Fruit fly (Drosophila melanogaster) whole organism, embryonic: ENCODE data around the gene sni.

Experiments used
- ATbp ChIP-seq: fragments of 200-800 bp; sonication (Bioruptor generic); optimal IDR thresholded peaks from 2 replicates; lab custom pipeline; 2017; ENCODE audit warnings: missing biosample characterization, mild to moderate bottlenecking, missing genetic modification characterization, missing genetic modification reagents
- Ada2b ChIP-seq: fragments of 200-800 bp; sonication (Bioruptor generic); IDR thresholded peaks from 2 replicates; pipeline ENCODE4 v1.3.6; 2022; ENCODE audit warnings: missing biosample characterization, missing genetic modification characterization
- CG10321 ChIP-seq: fragments of 200-800 bp; sonication (Bioruptor generic); IDR thresholded peaks from 2 replicates; pipeline ENCODE4 v1.3.6; 2022; ENCODE audit warnings: missing biosample characterization, missing genetic modification characterization
- CG12659 ChIP-seq: fragments of 200-800 bp; sonication (Bioruptor generic); optimal IDR thresholded peaks from 3 replicates; lab custom pipeline; 2017; ENCODE audit warnings: mild to moderate bottlenecking, missing biosample characterization, missing genetic modification reagents, missing genetic modification characterization
- CG15696 ChIP-seq: fragments of 200-800 bp; sonication (Bioruptor generic); optimal IDR thresholded peaks from 2 replicates; lab custom pipeline; 2019; ENCODE audit warnings: missing biosample characterization, mild to moderate bottlenecking, missing genetic modification characterization, moderate library complexity
- CG17612 ChIP-seq: fragments of 200-800 bp; sonication (Bioruptor generic); IDR thresholded peaks from 2 replicates; pipeline ENCODE4 v1.3.6; 2022; ENCODE audit warnings: missing biosample characterization, missing genetic modification characterization
- CG18262 ChIP-seq: fragments of 200-800 bp; optimal IDR thresholded peaks from 3 replicates; lab custom pipeline; 2019; ENCODE audit warnings: missing biosample characterization, mild to moderate bottlenecking, missing genetic modification characterization, moderate library complexity
- CG18476 ChIP-seq: fragments of 200-800 bp; sonication (Bioruptor generic); optimal IDR thresholded peaks from 2 replicates; lab custom pipeline; 2016; ENCODE audit warnings: missing biosample characterization, mild to moderate bottlenecking, missing genetic modification characterization
- CG33213 ChIP-seq: fragments of 200-800 bp; sonication (Bioruptor generic); optimal IDR thresholded peaks from 3 replicates; lab custom pipeline; 2016; ENCODE audit warnings: missing biosample characterization, missing genetic modification characterization
- CG34224 ChIP-seq: fragments of 200-800 bp; sonication (Bioruptor generic); IDR thresholded peaks from 3 replicates; pipeline ENCODE4 v1.3.6; 2022; ENCODE audit warnings: missing biosample characterization, missing genetic modification characterization; ENCODE audit not compliant: partially characterized antibody
- CG34422 ChIP-seq: fragments of 200-800 bp; sonication (Bioruptor generic); IDR thresholded peaks from 3 replicates; pipeline ENCODE4 v1.3.6; 2022; ENCODE audit warnings: missing biosample characterization, missing genetic modification characterization
- CG3726 ChIP-seq: fragments of 200-800 bp; sonication (Bioruptor generic); IDR thresholded peaks from 3 replicates; pipeline ENCODE4, ENCODE4 v1.3.6; 2022; ENCODE audit warnings: missing biosample characterization, missing genetic modification characterization
- CG4424 ChIP-seq: fragments of 200-800 bp; sonication (Bioruptor generic); optimal IDR thresholded peaks from 3 replicates; lab custom pipeline; 2016; ENCODE audit warnings: missing biosample characterization, missing genetic modification characterization
- CG6813 ChIP-seq: fragments of 200-800 bp; sonication (Bioruptor generic); optimal IDR thresholded peaks from 2 replicates; lab custom pipeline; 2017; ENCODE audit warnings: missing biosample characterization, missing genetic modification characterization, mild to moderate bottlenecking, moderate library complexity, missing genetic modification reagents
- CG8290 ChIP-seq, 3 experiments: fragments of 200-800 bp; sonication (Bioruptor generic); optimal IDR thresholded peaks; 2 replicates each; lab custom pipeline; 2016 to 2019; ENCODE audit warnings: missing biosample characterization in 3 of 3, missing genetic modification characterization in 3 of 3, mild to moderate bottlenecking in 2 of 3, moderate library complexity in 1 of 3
- CG9215 ChIP-seq: fragments of 200-800 bp; sonication (Bioruptor generic); IDR thresholded peaks from 2 replicates; pipeline ENCODE4 v1.3.6; 2022; ENCODE audit warnings: missing biosample characterization, missing genetic modification characterization
- CHES-1-like ChIP-seq: fragments of 200-800 bp; sonication (Bioruptor generic); optimal IDR thresholded peaks from 2 replicates; lab custom pipeline; 2016; ENCODE audit warnings: missing biosample characterization, missing genetic modification characterization
- Dref ChIP-seq: fragments of 200-800 bp; sonication (Bioruptor generic); IDR thresholded peaks from 2 replicates; pipeline ENCODE4 v1.3.6; 2022; ENCODE audit warnings: missing biosample characterization, missing genetic modification characterization
- HLH3B ChIP-seq: fragments of 200-800 bp; sonication (Bioruptor generic); IDR thresholded peaks from 2 replicates; pipeline ENCODE4 v1.3.6; 2022; ENCODE audit warnings: missing biosample characterization, missing genetic modification characterization
- Hmx ChIP-seq: fragments of 200-800 bp; sonication (Bioruptor generic); optimal IDR thresholded peaks from 2 replicates; lab custom pipeline; 2016; ENCODE audit warnings: missing biosample characterization, missing genetic modification characterization
- Nf-YC ChIP-seq: fragments of 200-800 bp; optimal IDR thresholded peaks from 3 replicates; lab custom pipeline; 2019; ENCODE audit warnings: missing biosample characterization, mild to moderate bottlenecking, missing genetic modification characterization, moderate library complexity
- Oli ChIP-seq: fragments of 200-800 bp; sonication (Bioruptor generic); optimal IDR thresholded peaks from 2 replicates; lab custom pipeline; 2018; ENCODE audit warnings: missing biosample characterization, mild to moderate bottlenecking, missing genetic modification characterization, moderate library complexity
- Opbp ChIP-seq: fragments of 200-800 bp; sonication (Bioruptor generic); IDR thresholded peaks from 3 replicates; pipeline ENCODE4 v1.3.6; 2022; ENCODE audit warnings: missing biosample characterization, missing genetic modification characterization; ENCODE audit not compliant: partially characterized antibody
- Pdp1 ChIP-seq, 2 experiments: fragments of 200-800 bp; sonication (Bioruptor generic); optimal IDR thresholded peaks; 3 replicates each; lab custom pipeline; 2016; ENCODE audit warnings: missing biosample characterization in 2 of 2, missing genetic modification characterization in 2 of 2, mild to moderate bottlenecking in 1 of 2, moderate library complexity in 1 of 2
- Scr ChIP-seq: fragments of 200-800 bp; sonication (Bioruptor generic); IDR thresholded peaks from 2 replicates; pipeline ENCODE4 v1.3.6; 2022; ENCODE audit warnings: missing biosample characterization, missing genetic modification characterization; ENCODE audit not compliant: partially characterized antibody
- Taf1 ChIP-seq: fragments of 200-800 bp; sonication (Bioruptor generic); IDR thresholded peaks from 2 replicates; pipeline ENCODE4 v1.3.6; 2022; ENCODE audit warnings: missing biosample characterization, missing genetic modification characterization
- YL-1 ChIP-seq: fragments of 200-800 bp; sonication (Bioruptor generic); optimal IDR thresholded peaks from 3 replicates; lab custom pipeline; 2017; ENCODE audit warnings: missing biosample characterization, mild to moderate bottlenecking, missing genetic modification characterization
- bab2 ChIP-seq: fragments of 200-800 bp; sonication (Bioruptor generic); optimal IDR thresholded peaks from 2 replicates; lab custom pipeline; 2016; ENCODE audit warnings: missing biosample characterization, missing genetic modification characterization
- bigmax ChIP-seq: fragments of 200-800 bp; sonication (Bioruptor generic); optimal IDR thresholded peaks from 2 replicates; lab custom pipeline; 2018; ENCODE audit warnings: missing biosample characterization, mild to moderate bottlenecking, missing genetic modification characterization
- bsh ChIP-seq, 2 experiments: fragments of 200-800 bp; sonication (Bioruptor generic); optimal IDR thresholded peaks; 2 replicates each; lab custom pipeline; 2017 to 2018; ENCODE audit warnings: mild to moderate bottlenecking in 2 of 2, missing biosample characterization in 2 of 2, missing genetic modification characterization in 2 of 2, moderate library complexity in 1 of 2
- cas ChIP-seq: fragments of 200-800 bp; sonication (Bioruptor generic); IDR thresholded peaks from 2 replicates; pipeline ENCODE4 v1.3.6; 2022; ENCODE audit warnings: missing biosample characterization, missing genetic modification characterization
- crp ChIP-seq, 2 experiments: fragments of 200-800 bp; sonication (Bioruptor generic); optimal IDR thresholded peaks; 2 replicates in 1 of 2; 3 replicates in 1 of 2; lab custom pipeline; 2017; ENCODE audit warnings: missing biosample characterization in 2 of 2, missing genetic modification characterization in 2 of 2, mild to moderate bottlenecking in 1 of 2, moderate library complexity in 1 of 2
- eve ChIP-seq, 2 experiments: fragments of >200 bp; optimal IDR thresholded peaks; 2 replicates each; lab custom pipeline; 2017; ENCODE audit warnings: missing biosample characterization in 2 of 2, missing genetic modification characterization in 2 of 2
- grn ChIP-seq: fragments of 200-800 bp; sonication (Bioruptor generic); optimal IDR thresholded peaks from 3 replicates; lab custom pipeline; 2017; ENCODE audit warnings: missing biosample characterization, missing genetic modification characterization
- jing ChIP-seq: fragments of 200-800 bp; sonication (Bioruptor generic); optimal IDR thresholded peaks from 2 replicates; lab custom pipeline; 2018; ENCODE audit warnings: missing biosample characterization, mild to moderate bottlenecking, missing genetic modification characterization
- lola ChIP-seq, 3 experiments: fragments of >200 bp in 2 of 3; fragments of 200-800 bp in 1 of 3; sonication (Bioruptor generic) in 1 of 3; optimal IDR thresholded peaks; 2 replicates each; lab custom pipeline; 2017 to 2019; ENCODE audit warnings: missing biosample characterization in 3 of 3, missing genetic modification characterization in 3 of 3, mild to moderate bottlenecking in 1 of 3, moderate library complexity in 1 of 3
- mirr ChIP-seq: fragments of 200-800 bp; sonication (Bioruptor generic); optimal IDR thresholded peaks from 3 replicates; lab custom pipeline; 2018; ENCODE audit warnings: missing biosample characterization, mild to moderate bottlenecking, missing genetic modification characterization
- nom ChIP-seq: fragments of 200-800 bp; sonication (Bioruptor generic); optimal IDR thresholded peaks from 2 replicates; lab custom pipeline; 2017; ENCODE audit warnings: missing biosample characterization, missing genetic modification characterization, mild to moderate bottlenecking, moderate library complexity, missing genetic modification reagents
- pita ChIP-seq: fragments of 200-800 bp; sonication (Bioruptor generic); optimal IDR thresholded peaks from 2 replicates; lab custom pipeline; 2017; ENCODE audit warnings: missing biosample characterization, mild to moderate bottlenecking, missing genetic modification characterization
- pum ChIP-seq: fragments of 200-800 bp; sonication (Bioruptor generic); optimal IDR thresholded peaks from 2 replicates; lab custom pipeline; 2016; ENCODE audit warnings: missing biosample characterization, missing genetic modification characterization
- salm ChIP-seq: fragments of 200-800 bp; sonication (Bioruptor generic); optimal IDR thresholded peaks from 2 replicates; lab custom pipeline; 2018; ENCODE audit warnings: missing biosample characterization, mild to moderate bottlenecking, missing genetic modification characterization
- slbo ChIP-seq: fragments of 200-800 bp; sonication (Bioruptor generic); IDR thresholded peaks from 2 replicates; pipeline ENCODE4 v1.3.6; 2022; ENCODE audit warnings: missing biosample characterization, missing genetic modification characterization
- tup ChIP-seq: fragments of 200-800 bp; sonication (Bioruptor generic); optimal IDR thresholded peaks from 2 replicates; lab custom pipeline; 2016; ENCODE audit warnings: missing biosample characterization, mild to moderate bottlenecking, missing genetic modification characterization, moderate library complexity
- twi ChIP-seq: fragments of 200-800 bp; optimal IDR thresholded peaks from 2 replicates; lab custom pipeline; 2019; ENCODE audit warnings: missing biosample characterization, mild to moderate bottlenecking, missing genetic modification characterization, moderate library complexity
- unc-4 ChIP-seq: fragments of 200-800 bp; sonication (Bioruptor generic); IDR thresholded peaks from 2 replicates; pipeline ENCODE4 v1.3.6; 2022; ENCODE audit warnings: missing biosample characterization, missing genetic modification characterization; ENCODE audit not compliant: partially characterized antibody
- unpg ChIP-seq: fragments of 200-800 bp; sonication (Bioruptor generic); optimal IDR thresholded peaks from 3 replicates; lab custom pipeline; 2018; ENCODE audit warnings: missing biosample characterization, mild to moderate bottlenecking, missing genetic modification characterization, moderate library complexity
- vfl ChIP-seq: fragments of 200-800 bp; sonication (Bioruptor generic); optimal IDR thresholded peaks from 2 replicates; lab custom pipeline; 2016; ENCODE audit warnings: missing biosample characterization, missing genetic modification characterization
- z ChIP-seq: fragments of 200-800 bp; sonication (Bioruptor generic); IDR thresholded peaks from 3 replicates; pipeline ENCODE4 v1.3.6; 2022; ENCODE audit warnings: missing biosample characterization, missing genetic modification characterization

sni gene

dm6 chrX:8229918-8230699 is 13.7 kb downstream of the sni start (continued):
- peak; percentile 31 for TF ChIP-seq CG8290 (GFP tag; optimal IDR thresholded peaks at IDR 0.05; lab: Kevin White, UChicago)
- peak; percentile 53 to 65 for TF ChIP-seq CG8290 (tag; optimal IDR thresholded peaks at IDR 0.05; lab: Kevin White, UChicago)
- peak; percentile 93 for TF ChIP-seq grn (GFP tag; lab: Kevin White, UChicago)
- no peak for TF ChIP-seq CG3726
- TF ChIP-seq CG10321: no peak
- no peak for TF ChIP-seq CG9215 (GFP tag; lab: Robert Waterston, UW)
- no peak for TF ChIP-seq Scr (GFP tag; lab: Robert Waterston, UW)
- peak in 1 of 3 experiments; percentile 45 for TF ChIP-seq lola (GFP tag; optimal IDR thresholded peaks at IDR 0.05; lab: Kevin White, UChicago)
- peak; percentile 11 for TF ChIP-seq tup
- no peak for TF ChIP-seq Hmx (GFP tag; lab: Kevin White, UChicago)
- TF ChIP-seq nom (GFP tag; lab: Kevin White, UChicago): peak; percentile 70
- no peak for TF ChIP-seq pita (GFP tag; lab: Kevin White, UChicago)
- TF ChIP-seq crp (GFP tag; optimal IDR thresholded peaks at IDR 0.05; lab: Kevin White, UChicago): peak in 1 of 2 experiments; percentile 3
- no peak for TF ChIP-seq Taf1 (GFP tag; lab: Robert Waterston, UW)
- TF ChIP-seq Pdp1 (GFP tag; optimal IDR thresholded peaks at IDR 0.05; lab: Kevin White, UChicago): peak in 1 of 2 experiments; percentile 31
- TF ChIP-seq Ada2b (GFP tag; lab: Robert Waterston, UW): no peak
- peak; percentile 22 for TF ChIP-seq CG4424 (GFP tag; lab: Kevin White, UChicago)
- peak; percentile 24 for TF ChIP-seq CHES-1-like (GFP tag; lab: Kevin White, UChicago)
- no peak for TF ChIP-seq Nf-YC
- no peak for TF ChIP-seq z (GFP tag; lab: Robert Waterston, UW)
- no peak for TF ChIP-seq Oli (tag; lab: Kevin White, UChicago)
- peak in 1 of 2 experiments; percentile 64 for TF ChIP-seq bsh (GFP tag; optimal IDR thresholded peaks at IDR 0.05; lab: Kevin White, UChicago)
- no peak for TF ChIP-seq CG34422 (GFP tag; lab: Robert Waterston, UW)
- peak; percentile 71 for TF ChIP-seq CG15696 (tag; lab: Kevin White, UChicago)
- no peak for TF ChIP-seq CG34224 (GFP tag; lab: Robert Waterston, UW)
- TF ChIP-seq YL-1: no peak
- no peak for TF ChIP-seq cas
- TF ChIP-seq unc-4 (GFP tag; lab: Robert Waterston, UW): no peak
- peak; percentile 46 for TF ChIP-seq CG33213 (GFP tag; lab: Kevin White, UChicago)
- TF ChIP-seq twi: no peak
- TF ChIP-seq unpg (GFP tag; lab: Kevin White, UChicago): peak; percentile 55
- TF ChIP-seq slbo (GFP tag; lab: Robert Waterston, UW): no peak
- TF ChIP-seq salm: peak; percentile 53
- no peak for TF ChIP-seq Opbp (GFP tag; lab: Robert Waterston, UW)
- peak; percentile 35 for TF ChIP-seq CG18262 (tag; lab: Kevin White, UChicago)
- TF ChIP-seq bigmax (GFP tag; lab: Kevin White, UChicago): peak; percentile 18
- peak; percentile 72 for TF ChIP-seq mirr (GFP tag; lab: Kevin White, UChicago)
- TF ChIP-seq CG18476: peak; percentile 50
- TF ChIP-seq CG12659 (GFP tag; lab: Kevin White, UChicago): peak; percentile 53
- TF ChIP-seq pum (GFP tag; lab: Kevin White, UChicago): peak; percentile 4
- TF ChIP-seq CG17612: no peak
- no peak for TF ChIP-seq eve (GFP tag; optimal IDR thresholded peaks at IDR 0.05; lab: Kevin White, UChicago)
- TF ChIP-seq HLH3B (GFP tag; lab: Robert Waterston, UW): peak; percentile 48; the same call in 1 of the 2 replicates
- no peak for TF ChIP-seq jing (GFP tag; lab: Kevin White, UChicago)
- TF ChIP-seq Dref: no peak
- peak; percentile 91 for TF ChIP-seq ATbp (GFP tag; lab: Kevin White, UChicago)
- peak; percentile 83 for TF ChIP-seq CG6813 (GFP tag; lab: Kevin White, UChicago)
- TF ChIP-seq bab2 (GFP tag; lab: Kevin White, UChicago): peak; percentile 61
- TF ChIP-seq vfl (GFP tag; lab: Kevin White, UChicago): no peak
